Fruit fly (Drosophila melanogaster) whole organism, prepupa: ENCODE measurements around the gene Ns1.
A peak's percentile ranks its signal among the peaks of the same experiment; 100 is the strongest.

ENCODE experiments used
- CG16779 ChIP-seq: fragments of 200-800 bp; sonication (Bioruptor generic); optimal IDR thresholded peaks from 3 replicates; lab custom pipeline; 2017; ENCODE audit warnings: missing biosample characterization, mild to moderate bottlenecking, missing genetic modification characterization
- CG3032 ChIP-seq: fragments of 200-800 bp; optimal IDR thresholded peaks from 2 replicates; lab custom pipeline; 2019; ENCODE audit warnings: missing biosample characterization, mild to moderate bottlenecking, missing genetic modification characterization, moderate library complexity
- CG6163 ChIP-seq: fragments of 200-800 bp; sonication (Bioruptor generic); IDR thresholded peaks from 3 replicates; pipeline ENCODE4 v1.3.6; 2022; ENCODE audit warnings: missing biosample characterization, missing genetic modification characterization
- CG6808 ChIP-seq: fragments of 200-800 bp; sonication (Bioruptor generic); optimal IDR thresholded peaks from 3 replicates; lab custom pipeline; 2017; ENCODE audit warnings: missing biosample characterization, missing genetic modification characterization, mild to moderate bottlenecking, moderate library complexity, missing genetic modification reagents
- CG8632 ChIP-seq: fragments of 200-800 bp; sonication (Bioruptor generic); optimal IDR thresholded peaks from 3 replicates; lab custom pipeline; 2016; ENCODE audit warnings: missing biosample characterization, missing genetic modification characterization
- Eip75B ChIP-seq: fragments of 200-800 bp; sonication (Bioruptor generic); optimal IDR thresholded peaks from 3 replicates; lab custom pipeline; 2016; ENCODE audit warnings: missing biosample characterization, missing genetic modification characterization
- Gug ChIP-seq: fragments of 200-800 bp; sonication (Bioruptor generic); IDR thresholded peaks from 2 replicates; pipeline ENCODE4 v1.3.6; 2022; ENCODE audit warnings: missing biosample characterization, missing genetic modification characterization
- fd85E ChIP-seq: fragments of 200-800 bp; sonication (Bioruptor generic); optimal IDR thresholded peaks from 3 replicates; lab custom pipeline; 2016; ENCODE audit warnings: missing biosample characterization, missing genetic modification characterization

- no peak for TF ChIP-seq Eip75B (GFP tag; lab: Kevin White, UChicago)
- TF ChIP-seq Gug (GFP tag; lab: Robert Waterston, UW), result 0 out of 2 replicates have a peak, but pooled peaks have one; percentile 9
- no peak for TF ChIP-seq CG16779 (tag; lab: Kevin White, UChicago)
- TF ChIP-seq CG6808 (GFP tag; lab: Kevin White, UChicago), result no peak
- peak; percentile 56 for TF ChIP-seq CG3032 (tag; lab: Kevin White, UChicago)
- no peak for TF ChIP-seq CG6163 (GFP tag; lab: Robert Waterston, UW)
- TF ChIP-seq CG8632, result no peak
- TF ChIP-seq fd85E (GFP tag; lab: Kevin White, UChicago), result no peak
Observed at dm6 chr3R:17048867-17049266, 23.6 kb downstream of the Ns1 start.
